Worm (Caenorhabditis elegans): ENCODE data around the gene hot-7.

DNA sequence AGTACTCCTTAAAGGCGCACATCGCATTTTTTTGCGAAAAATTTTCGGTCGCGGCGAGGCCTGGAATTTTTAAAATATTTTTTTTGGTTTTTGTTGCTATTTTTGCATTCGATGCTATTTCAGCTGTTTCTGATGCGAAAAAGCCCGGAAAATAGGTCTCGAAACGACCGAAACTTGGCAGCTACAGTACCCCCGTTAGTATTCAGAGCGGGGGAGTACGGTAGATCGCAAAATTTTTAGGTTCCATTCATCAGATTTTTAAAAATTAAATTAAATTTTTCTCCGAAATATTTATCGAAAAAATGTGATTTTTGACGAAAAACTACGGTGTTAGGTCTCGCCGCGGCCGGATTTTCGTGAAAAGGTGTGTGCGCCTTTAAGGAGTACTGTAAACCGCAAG is 44.6 kb downstream of the hot-7 start:
- TF ChIP-seq nhr-67 (tag; optimal IDR thresholded peaks at IDR 0.05) (no peak), zag-1 (tag; optimal IDR thresholded peaks at IDR 0.05) (no peak), fos-1 (tag; optimal IDR thresholded peaks at IDR 0.05) (no peak), R02D3.7 (tag; optimal IDR thresholded peaks at IDR 0.05) (no peak), fkh-2 (tag; optimal IDR thresholded peaks at IDR 0.05) (no peak), fkh-10 (GFP tag; optimal IDR thresholded peaks at IDR 0.05) (no peak), egl-5 (tag; optimal IDR thresholded peaks at IDR 0.05) (no peak), pqm-1 (tag; optimal IDR thresholded peaks at IDR 0.05) (no peak), aly-2 (tag; optimal IDR thresholded peaks at IDR 0.05) (no peak), ZK546.5 (tag; optimal IDR thresholded peaks at IDR 0.05) (no peak)
